Fruit fly (Drosophila melanogaster) whole organism, embryonic: Measurements from ENCODE around the gene Mink.

Experiments used
- Asciz ChIP-seq: fragments of 200-800 bp; sonication (Bioruptor generic); optimal IDR thresholded peaks from 2 replicates; lab custom pipeline; 2017; ENCODE audit warnings: missing biosample characterization, mild to moderate bottlenecking, missing genetic modification characterization, missing genetic modification reagents
- Blimp-1 ChIP-seq: fragments of 200-800 bp; sonication (Bioruptor generic); optimal IDR thresholded peaks from 3 replicates; lab custom pipeline; 2018; ENCODE audit warnings: missing biosample characterization, missing genetic modification characterization, mild to moderate bottlenecking, moderate library complexity, missing genetic modification reagents
- Bteb2 ChIP-seq: fragments of 200-800 bp; sonication (Bioruptor generic); optimal IDR thresholded peaks from 2 replicates; lab custom pipeline; 2016; ENCODE audit warnings: missing biosample characterization, missing genetic modification characterization
- CG11398 ChIP-seq: fragments of 200-800 bp; sonication (Bioruptor generic); optimal IDR thresholded peaks from 2 replicates; lab custom pipeline; 2016; ENCODE audit warnings: missing biosample characterization, missing genetic modification characterization
- CG12769 ChIP-seq: fragments of 200-800 bp; sonication (Bioruptor generic); optimal IDR thresholded peaks from 2 replicates; lab custom pipeline; 2019; ENCODE audit warnings: missing biosample characterization, mild to moderate bottlenecking, missing genetic modification characterization, moderate library complexity
- CG13287 ChIP-seq: fragments of 200-800 bp; sonication (Bioruptor generic); IDR thresholded peaks from 2 replicates; pipeline ENCODE4 v1.3.6; 2022; ENCODE audit warnings: missing biosample characterization, missing genetic modification characterization; ENCODE audit not compliant: partially characterized antibody
- CG14667 ChIP-seq: fragments of 200-800 bp; sonication (Bioruptor generic); IDR thresholded peaks from 2 replicates; pipeline ENCODE4 v1.3.6; 2022; ENCODE audit warnings: missing biosample characterization, missing genetic modification characterization
- CG14860 ChIP-seq: fragments of 200-800 bp; sonication (Bioruptor generic); IDR thresholded peaks from 3 replicates; pipeline ENCODE4 v1.3.6; 2022; ENCODE audit warnings: missing biosample characterization, missing genetic modification characterization; ENCODE audit not compliant: partially characterized antibody
- CG2889 ChIP-seq: fragments of 200-800 bp; sonication (Bioruptor generic); IDR thresholded peaks from 3 replicates; pipeline ENCODE4 v1.3.6; 2022; ENCODE audit warnings: missing biosample characterization, missing genetic modification characterization
- CG32532 ChIP-seq: fragments of 200-800 bp; sonication (Bioruptor generic); IDR thresholded peaks from 2 replicates; pipeline ENCODE4 v1.3.6; 2022; ENCODE audit warnings: missing biosample characterization, missing genetic modification characterization
- CG4617 ChIP-seq: fragments of 200-800 bp; sonication (Bioruptor generic); optimal IDR thresholded peaks from 3 replicates; lab custom pipeline; 2016; ENCODE audit warnings: missing biosample characterization, missing genetic modification characterization, borderline replicate concordance
- CG7745 ChIP-seq: fragments of 200-800 bp; sonication (Bioruptor generic); optimal IDR thresholded peaks from 2 replicates; lab custom pipeline; 2018; ENCODE audit warnings: missing biosample characterization, mild to moderate bottlenecking, missing genetic modification characterization, moderate library complexity
- CG7987 ChIP-seq: fragments of 200-800 bp; sonication (Bioruptor generic); optimal IDR thresholded peaks from 2 replicates; lab custom pipeline; 2018; ENCODE audit warnings: missing biosample characterization, mild to moderate bottlenecking, missing genetic modification characterization, moderate library complexity
- CG8478 ChIP-seq: fragments of >200 bp; optimal IDR thresholded peaks from 2 replicates; lab custom pipeline; 2018
- CG8765 ChIP-seq: fragments of 200-800 bp; sonication (Bioruptor generic); IDR thresholded peaks from 2 replicates; pipeline ENCODE4 v1.3.6; 2022; ENCODE audit warnings: missing biosample characterization, missing genetic modification characterization
- CG8944 ChIP-seq: fragments of 200-800 bp; sonication (Bioruptor generic); optimal IDR thresholded peaks from 3 replicates; lab custom pipeline; 2016; ENCODE audit warnings: missing biosample characterization, missing genetic modification characterization
- CG9817 ChIP-seq: fragments of 200-800 bp; sonication (Bioruptor generic); optimal IDR thresholded peaks from 2 replicates; lab custom pipeline; 2018; ENCODE audit warnings: missing biosample characterization, mild to moderate bottlenecking, missing genetic modification characterization, moderate library complexity
- Dek ChIP-seq: fragments of 200-800 bp; sonication (Bioruptor generic); optimal IDR thresholded peaks from 3 replicates; lab custom pipeline; 2019; ENCODE audit warnings: missing biosample characterization, mild to moderate bottlenecking, missing genetic modification characterization, moderate library complexity
- Dfd ChIP-seq, 2 experiments: fragments of >200 bp; optimal IDR thresholded peaks; 2 replicates each; lab custom pipeline; 2017; ENCODE audit warnings: missing biosample characterization in 2 of 2, missing genetic modification characterization in 2 of 2
- Eip74EF ChIP-seq, 2 experiments: fragments of 200-800 bp in 1 of 2; fragments of >200 bp in 1 of 2; sonication (Bioruptor generic) in 1 of 2; optimal IDR thresholded peaks; 2 replicates each; lab custom pipeline; 2017 to 2019; ENCODE audit warnings: missing biosample characterization in 2 of 2, missing genetic modification characterization in 2 of 2, mild to moderate bottlenecking in 1 of 2, moderate library complexity in 1 of 2
- Mes4 ChIP-seq: fragments of 200-800 bp; sonication (Bioruptor generic); optimal IDR thresholded peaks from 2 replicates; lab custom pipeline; 2016; ENCODE audit warnings: missing biosample characterization, missing genetic modification characterization
- NC2β ChIP-seq: fragments of 200-800 bp; sonication (Bioruptor generic); optimal IDR thresholded peaks from 2 replicates; lab custom pipeline; 2016; ENCODE audit warnings: missing biosample characterization, missing genetic modification characterization
- Rfx ChIP-seq: fragments of 200-800 bp; sonication (Bioruptor generic); IDR thresholded peaks from 2 replicates; pipeline ENCODE4 v1.3.6; 2022; ENCODE audit warnings: missing biosample characterization, missing genetic modification characterization
- Rx ChIP-seq: fragments of 200-800 bp; sonication (Bioruptor generic); IDR thresholded peaks from 2 replicates; pipeline ENCODE4 v1.3.6; 2022; ENCODE audit warnings: missing biosample characterization, missing genetic modification characterization
- Sox102F ChIP-seq: fragments of 200-800 bp; sonication (Bioruptor generic); optimal IDR thresholded peaks from 2 replicates; lab custom pipeline; 2018; ENCODE audit warnings: missing biosample characterization, mild to moderate bottlenecking, missing genetic modification characterization, moderate library complexity
- Trl ChIP-seq, 3 experiments: fragments of >200 bp in 2 of 3; fragments of 200-800 bp in 1 of 3; sonication (Bioruptor generic) in 1 of 3; optimal IDR thresholded peaks; 2 replicates in 1 of 3; 3 replicates in 2 of 3; lab custom pipeline; 2016 to 2017; ENCODE audit warnings: missing biosample characterization in 1 of 3, missing genetic modification characterization in 1 of 3
- bab2 ChIP-seq: fragments of 200-800 bp; sonication (Bioruptor generic); optimal IDR thresholded peaks from 2 replicates; lab custom pipeline; 2016; ENCODE audit warnings: missing biosample characterization, missing genetic modification characterization
- chm ChIP-seq: fragments of 200-800 bp; sonication (Bioruptor generic); IDR thresholded peaks from 2 replicates; pipeline ENCODE4 v1.3.6; 2022; ENCODE audit warnings: missing biosample characterization, missing genetic modification characterization
- dan ChIP-seq: fragments of 200-800 bp; sonication (Bioruptor generic); IDR thresholded peaks from 2 replicates; pipeline ENCODE4 v1.3.6; 2022; ENCODE audit warnings: missing biosample characterization, missing genetic modification characterization
- dimm ChIP-seq: fragments of 200-800 bp; sonication (Bioruptor generic); IDR thresholded peaks from 2 replicates; pipeline ENCODE4 v1.3.6; 2022; ENCODE audit warnings: missing biosample characterization, missing genetic modification characterization
- esg ChIP-seq: fragments of 200-800 bp; sonication (Bioruptor generic); conservative IDR thresholded peaks from 2 replicates; pipeline ENCODE4 v1.3.6; 2022; ENCODE audit warnings: missing biosample characterization, missing genetic modification characterization
- grau ChIP-seq: fragments of 200-800 bp; optimal IDR thresholded peaks from 3 replicates; lab custom pipeline; 2019; ENCODE audit warnings: missing biosample characterization, mild to moderate bottlenecking, missing genetic modification characterization, moderate library complexity
- gsb ChIP-seq: fragments of 200-800 bp; sonication (Bioruptor generic); IDR thresholded peaks from 2 replicates; pipeline ENCODE4 v1.3.6; 2022; ENCODE audit warnings: missing biosample characterization, missing genetic modification characterization
- kni ChIP-seq: fragments of 200-800 bp; sonication (Bioruptor generic); optimal IDR thresholded peaks from 3 replicates; lab custom pipeline; 2017; ENCODE audit warnings: mild to moderate bottlenecking, missing biosample characterization, missing genetic modification reagents, missing genetic modification characterization
- knrl ChIP-seq: fragments of 200-800 bp; sonication (Bioruptor generic); IDR thresholded peaks from 3 replicates; pipeline ENCODE4 v1.3.6; 2022; ENCODE audit warnings: missing biosample characterization, missing genetic modification characterization; ENCODE audit not compliant: partially characterized antibody
- lov ChIP-seq, 2 experiments: fragments of 200-800 bp in 1 of 2; fragments of >200 bp in 1 of 2; sonication (Bioruptor generic) in 1 of 2; IDR thresholded peaks in 1 of 2; optimal IDR thresholded peaks in 1 of 2; 2 replicates in 1 of 2; 3 replicates in 1 of 2; pipeline versions ENCODE4 v1.3.6 to Lab custom; 2017 to 2022; ENCODE audit warnings: missing biosample characterization in 1 of 2, missing genetic modification characterization in 1 of 2
- luna ChIP-seq: fragments of 200-800 bp; sonication (Bioruptor generic); optimal IDR thresholded peaks from 2 replicates; lab custom pipeline; 2016; ENCODE audit warnings: missing biosample characterization, missing genetic modification characterization
- mam ChIP-seq: fragments of 200-800 bp; sonication (Bioruptor generic); optimal IDR thresholded peaks from 3 replicates; lab custom pipeline; 2016; ENCODE audit warnings: missing biosample characterization, missing genetic modification characterization
- otp ChIP-seq: fragments of 200-800 bp; sonication (Bioruptor generic); IDR thresholded peaks from 3 replicates; pipeline ENCODE4, ENCODE4 v1.3.6; 2022; ENCODE audit warnings: missing biosample characterization, missing genetic modification characterization
- pum ChIP-seq: fragments of 200-800 bp; sonication (Bioruptor generic); optimal IDR thresholded peaks from 2 replicates; lab custom pipeline; 2016; ENCODE audit warnings: missing biosample characterization, missing genetic modification characterization
- scrt ChIP-seq: fragments of 200-800 bp; sonication (Bioruptor generic); optimal IDR thresholded peaks from 2 replicates; lab custom pipeline; 2018; ENCODE audit warnings: missing biosample characterization, mild to moderate bottlenecking, missing genetic modification characterization, moderate library complexity
- sqz ChIP-seq: fragments of 200-800 bp; sonication (Bioruptor generic); optimal IDR thresholded peaks from 3 replicates; lab custom pipeline; 2018; ENCODE audit warnings: missing biosample characterization, mild to moderate bottlenecking, missing genetic modification characterization
- tio ChIP-seq: fragments of 200-800 bp; sonication (Bioruptor generic); optimal IDR thresholded peaks from 2 replicates; lab custom pipeline; 2017; ENCODE audit warnings: missing biosample characterization, missing genetic modification characterization, inconsistent platforms
- tll ChIP-seq, 2 experiments: fragments of 200-800 bp in 1 of 2; fragments of >200 bp in 1 of 2; sonication (Bioruptor generic) in 1 of 2; optimal IDR thresholded peaks; 2 replicates each; lab custom pipeline; 2017 to 2019; ENCODE audit warnings: missing biosample characterization in 2 of 2, missing genetic modification characterization in 2 of 2, mild to moderate bottlenecking in 1 of 2, moderate library complexity in 1 of 2
- tna ChIP-seq: fragments of 200-800 bp; sonication (Bioruptor generic); IDR thresholded peaks from 2 replicates; pipeline ENCODE4 v1.3.6; 2022; ENCODE audit warnings: missing biosample characterization, missing genetic modification characterization; ENCODE audit not compliant: partially characterized antibody
- toy ChIP-seq: fragments of 200-800 bp; sonication (Bioruptor generic); IDR thresholded peaks from 2 replicates; pipeline ENCODE4 v1.3.6; 2022; ENCODE audit warnings: missing biosample characterization, missing genetic modification characterization
- yki ChIP-seq: fragments of >200 bp; optimal IDR thresholded peaks from 3 replicates; lab custom pipeline; 2018
- zf30C ChIP-seq: fragments of 200-800 bp; sonication (Bioruptor generic); optimal IDR thresholded peaks from 3 replicates; lab custom pipeline; 2018; ENCODE audit warnings: missing biosample characterization, mild to moderate bottlenecking, missing genetic modification characterization

Mink gene

DNA sequence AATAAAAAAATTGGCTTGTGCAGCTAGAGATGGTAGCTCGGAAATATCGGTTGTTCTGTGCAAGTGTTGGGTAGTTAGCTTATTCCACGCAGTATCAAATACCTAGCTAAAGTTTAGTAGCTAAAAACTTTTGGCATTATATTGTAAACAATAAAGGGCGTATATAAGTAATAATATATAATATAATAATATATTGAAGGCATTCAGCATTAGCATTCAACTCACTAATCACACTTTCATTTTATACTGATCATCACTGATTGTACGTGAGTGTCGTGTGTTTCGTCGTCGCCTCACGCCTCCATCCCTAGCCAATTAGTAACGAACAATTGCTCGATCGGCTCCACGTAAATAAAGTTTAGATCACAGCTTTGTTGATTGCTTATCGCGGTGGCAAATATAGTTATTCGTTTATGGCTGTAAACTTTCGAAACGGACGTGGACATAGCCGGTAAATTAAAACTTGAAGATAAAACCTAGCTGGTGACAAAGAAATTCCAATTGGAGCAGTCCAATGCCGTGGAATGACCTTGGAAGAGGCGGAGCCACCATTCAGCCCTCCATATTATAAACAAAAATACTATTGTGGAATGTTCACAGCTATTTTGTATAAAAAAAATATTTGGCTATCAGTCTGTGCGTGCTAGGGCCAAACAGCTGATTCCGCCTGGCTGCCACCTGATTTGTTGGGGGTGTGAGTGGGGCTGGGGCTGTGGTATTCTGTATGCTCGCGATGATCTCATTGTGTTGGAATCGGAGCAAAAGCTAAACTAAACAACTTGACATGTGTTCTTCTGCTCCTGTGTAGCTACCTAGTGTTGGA lies 4.2 kb upstream of the Mink start, which contains the start of the genes PIG-S, sud1 and CG11168 (continued):
- TF ChIP-seq Sox102F (GFP tag; lab: Kevin White, UChicago) (no peak), CG11398 (GFP tag; lab: Kevin White, UChicago) (no peak), gsb (GFP tag; lab: Robert Waterston, UW) (no peak), kni (GFP tag; lab: Kevin White, UChicago) (no peak), Mes4 (GFP tag; lab: Kevin White, UChicago) (no peak), CG13287 (GFP tag; lab: Robert Waterston, UW) (peak; percentile 97), knrl (GFP tag; lab: Robert Waterston, UW) (peak; percentile 98), dan (GFP tag; lab: Robert Waterston, UW) (no peak), mam (GFP tag; lab: Kevin White, UChicago) (no peak), scrt (no peak), lov (optimal IDR thresholded peaks at IDR 0.05; lab: Kevin White, UChicago) (no peak), lov (GFP tag; IDR thresholded peaks at IDR 0.05; lab: Robert Waterston, UW) (0 out of 3 replicates have a peak, but pooled peaks have one; percentile 23), Blimp-1 (GFP tag; lab: Kevin White, UChicago) (no peak), tll (GFP tag; optimal IDR thresholded peaks at IDR 0.05; lab: Kevin White, UChicago) (peak in 1 of 2 experiments; percentile 16), Dfd (GFP tag; optimal IDR thresholded peaks at IDR 0.05; lab: Kevin White, UChicago) (no peak), esg (GFP tag; lab: Robert Waterston, UW) (peak; percentile 52; the same call in 1 of the 2 replicates), CG14667 (GFP tag; lab: Robert Waterston, UW) (peak; percentile 59), tio (no peak), CG32532 (peak; percentile 58), dimm (GFP tag; lab: Robert Waterston, UW) (no peak), CG2889 (GFP tag; lab: Robert Waterston, UW) (no peak), CG12769 (tag; lab: Kevin White, UChicago) (peak; percentile 42), toy (GFP tag; lab: Robert Waterston, UW) (0 out of 2 replicates have a peak, but pooled peaks have one; percentile 34), NC2β (no peak), Bteb2 (no peak), chm (GFP tag; lab: Robert Waterston, UW) (no peak), CG8478 (lab: Kevin White, UChicago) (no peak), Asciz (GFP tag; lab: Kevin White, UChicago) (no peak), yki (lab: Kevin White, UChicago) (no peak), tna (GFP tag; lab: Robert Waterston, UW) (peak; percentile 71; the same call in 1 of the 2 replicates), bab2 (GFP tag; lab: Kevin White, UChicago) (no peak), CG7987 (no peak), CG7745 (no peak), Dek (tag; lab: Kevin White, UChicago) (peak; percentile 72), otp (no peak), Trl (optimal IDR thresholded peaks at IDR 0.05; lab: Kevin White, UChicago) (no peak), Trl (GFP tag; optimal IDR thresholded peaks at IDR 0.05; lab: Kevin White, UChicago) (no peak), CG8765 (GFP tag; lab: Robert Waterston, UW) (no peak), CG8944 (no peak), grau (tag; lab: Kevin White, UChicago) (peak; percentile 75), Rfx (GFP tag; lab: Robert Waterston, UW) (peak; percentile 79), zf30C (GFP tag; lab: Kevin White, UChicago) (no peak), Eip74EF (GFP tag; optimal IDR thresholded peaks at IDR 0.05; lab: Kevin White, UChicago) (no peak), CG4617 (GFP tag; lab: Kevin White, UChicago) (peak; percentile 53), pum (no peak), CG9817 (tag; lab: Kevin White, UChicago) (peak; percentile 77), luna (GFP tag; lab: Kevin White, UChicago) (no peak), CG14860 (peak; percentile 94), sqz (GFP tag; lab: Kevin White, UChicago) (peak; percentile 79), Rx (peak; percentile 35)
